Fruit fly (Drosophila melanogaster) whole organism, adult: Measurements from ENCODE around the gene CG43446.

Source experiments
- CG11617 ChIP-seq: fragments of 200-800 bp; sonication (Bioruptor generic); optimal IDR thresholded peaks from 2 replicates; lab custom pipeline; 2017; ENCODE audit warnings: mild to moderate bottlenecking, missing biosample characterization, missing genetic modification reagents, missing genetic modification characterization
- CG12768 ChIP-seq: fragments of 200-800 bp; sonication (Bioruptor generic); optimal IDR thresholded peaks from 2 replicates; lab custom pipeline; 2017; ENCODE audit warnings: missing biosample characterization, missing genetic modification characterization, mild to moderate bottlenecking, moderate library complexity, missing genetic modification reagents
- CG14711 ChIP-seq: fragments of 200-800 bp; sonication (Bioruptor generic); optimal IDR thresholded peaks from 2 replicates; lab custom pipeline; 2018; ENCODE audit warnings: missing biosample characterization, mild to moderate bottlenecking, missing genetic modification characterization, moderate library complexity
- CG1620 ChIP-seq: fragments of 200-800 bp; sonication (Bioruptor generic); optimal IDR thresholded peaks from 2 replicates; lab custom pipeline; 2016; ENCODE audit warnings: missing biosample characterization, missing genetic modification characterization
- CG33017 ChIP-seq: fragments of 200-800 bp; sonication (Bioruptor generic); optimal IDR thresholded peaks from 2 replicates; lab custom pipeline; 2018; ENCODE audit warnings: missing biosample characterization, mild to moderate bottlenecking, missing genetic modification characterization, moderate library complexity
- CG5204 ChIP-seq: fragments of 200-800 bp; sonication (Bioruptor generic); optimal IDR thresholded peaks from 2 replicates; lab custom pipeline; 2016; ENCODE audit warnings: missing biosample characterization, missing genetic modification characterization
- CG7045 ChIP-seq: fragments of 200-800 bp; sonication (Bioruptor generic); optimal IDR thresholded peaks from 2 replicates; lab custom pipeline; 2017; ENCODE audit warnings: missing biosample characterization, mild to moderate bottlenecking, missing genetic modification characterization
- CG7101 ChIP-seq: fragments of 200-800 bp; sonication (Bioruptor generic); optimal IDR thresholded peaks from 2 replicates; lab custom pipeline; 2018; ENCODE audit warnings: missing biosample characterization, mild to moderate bottlenecking, missing genetic modification characterization, moderate library complexity
- Clk ChIP-seq: fragments of 200-800 bp; sonication (Bioruptor generic); optimal IDR thresholded peaks from 2 replicates; lab custom pipeline; 2017; ENCODE audit warnings: missing biosample characterization, missing genetic modification characterization
- Crg-1 ChIP-seq: fragments of 200-800 bp; sonication (Bioruptor generic); optimal IDR thresholded peaks from 2 replicates; lab custom pipeline; 2016; ENCODE audit warnings: missing biosample characterization, missing genetic modification characterization
- Hr96 ChIP-seq: fragments of 200-800 bp; sonication (Bioruptor generic); optimal IDR thresholded peaks from 2 replicates; lab custom pipeline; 2016; ENCODE audit warnings: missing biosample characterization, missing genetic modification characterization
- Mnt ChIP-seq: fragments of 200-800 bp; sonication (Bioruptor generic); optimal IDR thresholded peaks from 2 replicates; lab custom pipeline; 2016; ENCODE audit warnings: missing biosample characterization, mild to moderate bottlenecking, missing genetic modification characterization
- bab1 ChIP-seq: fragments of 200-800 bp; sonication (Bioruptor generic); optimal IDR thresholded peaks from 3 replicates; lab custom pipeline; 2019; ENCODE audit warnings: missing biosample characterization, mild to moderate bottlenecking, missing genetic modification characterization, moderate library complexity
- cic ChIP-seq: fragments of 200-800 bp; sonication (Bioruptor generic); optimal IDR thresholded peaks from 2 replicates; lab custom pipeline; 2017; ENCODE audit warnings: missing biosample characterization, mild to moderate bottlenecking, missing genetic modification characterization, moderate library complexity
- cnc ChIP-seq, 2 experiments: fragments of >200 bp; optimal IDR thresholded peaks; 2 replicates each; lab custom pipeline; 2017
- kay ChIP-seq: fragments of 200-800 bp; sonication (Bioruptor generic); peaks from one replicate; lab custom pipeline; 2016; ENCODE audit warnings: missing biosample characterization, missing genetic modification characterization, borderline replicate concordance
- ovo ChIP-seq: fragments of 200-800 bp; sonication (Bioruptor generic); optimal IDR thresholded peaks from 2 replicates; lab custom pipeline; 2016; ENCODE audit warnings: missing biosample characterization, missing genetic modification characterization
- pad ChIP-seq: fragments of 200-800 bp; sonication (Bioruptor generic); optimal IDR thresholded peaks from 3 replicates; lab custom pipeline; 2017; ENCODE audit warnings: missing biosample characterization, missing genetic modification characterization, mild to moderate bottlenecking, moderate library complexity, missing genetic modification reagents
- tj ChIP-seq: fragments of 200-800 bp; sonication (Bioruptor generic); optimal IDR thresholded peaks from 3 replicates; lab custom pipeline; 2017; ENCODE audit warnings: missing biosample characterization, mild to moderate bottlenecking, missing genetic modification characterization, moderate library complexity
- toe ChIP-seq: fragments of 200-800 bp; sonication (Bioruptor generic); optimal IDR thresholded peaks from 2 replicates; lab custom pipeline; 2016; ENCODE audit warnings: missing biosample characterization, missing genetic modification characterization

CG43446 gene

DNA sequence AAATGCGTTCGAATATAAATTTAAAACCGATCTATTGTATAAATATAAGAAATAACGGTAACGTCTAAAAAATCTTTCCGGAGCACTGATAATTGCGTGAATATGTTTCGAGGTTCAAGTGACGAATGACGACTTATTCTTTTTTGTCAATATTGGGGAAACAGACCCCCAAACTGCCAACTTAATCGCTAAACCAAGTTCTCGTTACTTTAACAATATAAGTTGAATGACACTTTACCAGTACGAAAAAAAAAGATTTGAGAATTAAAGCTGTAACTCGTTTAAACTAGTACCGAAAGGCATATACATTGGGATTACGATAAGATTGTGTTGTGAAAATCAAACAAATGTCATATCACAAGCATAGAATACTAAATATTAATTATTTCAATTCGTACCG is at the start of gene CG43446:
CG43446 (minus strand) TSS at position 101 of the 400 bp plus-strand sequence.
- no peak for TF ChIP-seq cic (GFP tag; lab: Kevin White, UChicago)
- no peak for TF ChIP-seq cnc (optimal IDR thresholded peaks at IDR 0.05; lab: Kevin White, UChicago)
- no peak for TF ChIP-seq CG12768
- TF ChIP-seq CG33017 (tag; lab: Kevin White, UChicago): no peak
- no peak for TF ChIP-seq toe
- TF ChIP-seq Crg-1: no peak
- TF ChIP-seq Clk (GFP tag; lab: Kevin White, UChicago): no peak
- TF ChIP-seq Mnt: no peak
- no peak for TF ChIP-seq CG14711 (tag; lab: Kevin White, UChicago)
- TF ChIP-seq CG1620: no peak
- no peak for TF ChIP-seq ovo
- TF ChIP-seq CG5204 (GFP tag; lab: Kevin White, UChicago): no peak
- no peak for TF ChIP-seq CG7045 (GFP tag; lab: Kevin White, UChicago)
- TF ChIP-seq Hr96: no peak

DNA sequence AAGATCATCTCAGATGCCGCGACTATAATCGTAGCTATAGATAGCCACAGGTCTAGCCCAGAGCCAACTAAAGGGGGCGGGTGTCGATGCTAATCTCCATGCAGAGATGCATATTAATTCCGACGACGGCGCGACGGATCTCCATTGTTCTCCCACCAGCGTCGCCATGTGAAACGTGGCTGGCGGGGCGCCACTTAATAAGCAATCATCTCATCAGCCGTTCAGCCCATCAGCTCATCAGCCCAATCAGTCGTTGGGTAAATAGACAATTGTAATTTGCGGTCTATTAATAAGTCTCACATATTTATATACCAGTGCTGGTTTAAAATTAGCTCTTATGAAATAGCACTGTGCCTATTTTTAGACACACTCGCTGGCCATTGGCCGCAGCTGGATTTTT is 37.8 kb upstream of the CG43446 start:
- TF ChIP-seq CG14711 (tag; lab: Kevin White, UChicago) (no peak), CG33017 (tag; lab: Kevin White, UChicago) (no peak), Mnt (no peak), ovo (no peak), bab1 (GFP tag; lab: Kevin White, UChicago) (no peak), Crg-1 (no peak), CG7101 (tag; lab: Kevin White, UChicago) (no peak)

DNA sequence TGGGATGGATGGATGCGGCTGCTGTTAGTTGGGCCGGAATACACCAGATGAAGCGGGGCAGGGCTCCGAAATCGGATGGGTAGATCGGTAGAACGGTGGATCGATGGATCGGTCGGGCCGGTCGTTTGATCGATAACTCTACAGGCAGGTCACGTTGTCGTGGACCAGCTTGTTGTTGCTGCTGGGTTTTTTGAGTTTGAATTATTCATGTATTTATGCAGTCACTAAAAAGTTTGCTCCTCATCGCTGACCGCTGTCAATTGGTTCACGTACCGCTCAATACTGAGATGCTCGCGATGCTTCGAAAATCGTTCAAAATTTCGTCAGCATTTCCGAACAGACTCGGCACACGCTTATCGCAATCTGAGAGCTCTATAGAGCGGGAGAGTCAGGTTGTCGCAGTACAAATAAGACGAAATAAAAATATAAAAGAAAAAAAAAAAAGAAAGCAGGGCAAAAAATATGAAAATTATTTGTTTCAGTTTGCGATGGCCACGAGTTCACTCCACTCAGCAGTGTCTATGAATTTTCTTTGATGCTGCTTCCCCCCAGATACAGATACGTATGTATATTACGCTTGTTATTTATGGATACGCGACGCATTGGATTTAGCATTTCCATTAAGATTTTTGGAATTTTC is 36.3 kb upstream of the CG43446 start, which contains the start of gene peg:
peg (minus strand) TSS at position 262 of the 640 bp plus-strand sequence.
- peak; percentile 24 for TF ChIP-seq CG33017 (tag; lab: Kevin White, UChicago)
- peak; percentile 39 for TF ChIP-seq CG12768
- TF ChIP-seq pad: no peak
- TF ChIP-seq kay (GFP tag; lab: Kevin White, UChicago): no peak
- peak; percentile 0 for TF ChIP-seq Hr96
- peak; percentile 16 for TF ChIP-seq cic (GFP tag; lab: Kevin White, UChicago)
- no peak for TF ChIP-seq CG5204 (GFP tag; lab: Kevin White, UChicago)
- no peak for TF ChIP-seq Mnt
- no peak for TF ChIP-seq CG11617
- no peak for TF ChIP-seq Crg-1
- peak; percentile 6 for TF ChIP-seq tj (GFP tag; lab: Kevin White, UChicago)
- TF ChIP-seq CG7101 (tag; lab: Kevin White, UChicago): no peak

DNA sequence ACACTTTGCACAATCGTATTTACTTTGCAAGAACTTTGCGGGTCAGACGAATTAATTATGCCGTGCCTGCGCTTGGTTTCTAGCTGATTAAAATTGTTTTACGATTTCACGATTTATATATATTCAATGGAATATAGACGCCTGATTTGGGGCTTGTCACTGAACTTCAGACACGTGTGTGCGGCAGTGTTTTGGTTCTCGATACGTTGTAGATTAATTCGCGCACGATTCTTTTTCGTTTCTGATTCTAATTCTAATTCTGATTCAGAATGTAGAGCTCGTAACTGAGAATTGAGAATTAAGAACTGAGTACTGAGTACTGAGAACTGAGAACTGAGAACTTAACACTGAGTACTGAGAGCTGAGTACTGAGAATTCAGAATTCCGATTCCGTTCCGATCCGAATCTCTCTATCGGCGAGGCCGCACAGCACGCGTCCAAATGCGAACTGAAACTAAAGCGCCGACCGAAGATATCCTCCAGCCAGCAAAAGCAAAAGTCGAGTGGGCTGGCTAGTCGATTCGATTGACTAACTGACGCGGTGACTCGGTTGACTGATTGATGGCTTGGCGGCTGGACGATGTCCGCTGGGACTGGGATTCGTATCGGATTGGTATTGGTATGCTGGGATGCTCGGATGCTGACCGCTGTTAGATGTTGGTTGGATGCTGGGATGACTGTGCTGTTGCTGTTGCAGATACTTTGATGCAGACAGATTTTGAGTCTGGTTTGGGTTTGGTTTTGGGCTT is 35.2 kb upstream of the CG43446 start:
- no peak for TF ChIP-seq Mnt
- TF ChIP-seq ovo: no peak
- TF ChIP-seq CG5204 (GFP tag; lab: Kevin White, UChicago): no peak
- no peak for TF ChIP-seq toe
- peak; percentile 29 for TF ChIP-seq cic (GFP tag; lab: Kevin White, UChicago)
- no peak for TF ChIP-seq Crg-1

DNA sequence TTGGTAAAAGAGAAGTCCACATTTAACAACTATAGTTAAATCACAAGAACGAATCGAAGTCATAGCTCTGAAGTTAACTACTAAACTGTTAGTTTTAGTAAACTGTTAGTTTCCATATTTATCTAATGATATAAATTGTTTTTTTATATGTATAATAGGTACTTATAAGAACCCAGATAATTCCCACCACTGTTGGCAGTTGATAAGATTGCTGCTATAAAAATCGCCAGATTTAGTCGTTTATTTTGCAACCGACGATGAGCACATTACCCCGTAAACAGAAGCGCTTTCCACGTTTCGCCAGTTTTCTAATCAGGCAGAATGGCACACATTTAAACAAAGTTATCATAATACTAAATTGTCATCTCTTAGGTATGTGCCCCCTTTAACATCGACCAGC is 31.3 kb upstream of the CG43446 start:
- no peak for TF ChIP-seq bab1 (GFP tag; lab: Kevin White, UChicago)
- TF ChIP-seq Clk (GFP tag; lab: Kevin White, UChicago): no peak
- TF ChIP-seq CG11617: peak; percentile 28
- TF ChIP-seq CG33017 (tag; lab: Kevin White, UChicago): peak; percentile 38
- no peak for TF ChIP-seq ovo
- no peak for TF ChIP-seq Mnt
- no peak for TF ChIP-seq cnc (optimal IDR thresholded peaks at IDR 0.05; lab: Kevin White, UChicago)
- TF ChIP-seq tj (GFP tag; lab: Kevin White, UChicago): no peak
- TF ChIP-seq kay (GFP tag; lab: Kevin White, UChicago): peak; percentile 82
- no peak for TF ChIP-seq Hr96
- TF ChIP-seq CG7101 (tag; lab: Kevin White, UChicago): peak; percentile 19
- TF ChIP-seq cic (GFP tag; lab: Kevin White, UChicago): peak; percentile 41
- no peak for TF ChIP-seq pad

DNA sequence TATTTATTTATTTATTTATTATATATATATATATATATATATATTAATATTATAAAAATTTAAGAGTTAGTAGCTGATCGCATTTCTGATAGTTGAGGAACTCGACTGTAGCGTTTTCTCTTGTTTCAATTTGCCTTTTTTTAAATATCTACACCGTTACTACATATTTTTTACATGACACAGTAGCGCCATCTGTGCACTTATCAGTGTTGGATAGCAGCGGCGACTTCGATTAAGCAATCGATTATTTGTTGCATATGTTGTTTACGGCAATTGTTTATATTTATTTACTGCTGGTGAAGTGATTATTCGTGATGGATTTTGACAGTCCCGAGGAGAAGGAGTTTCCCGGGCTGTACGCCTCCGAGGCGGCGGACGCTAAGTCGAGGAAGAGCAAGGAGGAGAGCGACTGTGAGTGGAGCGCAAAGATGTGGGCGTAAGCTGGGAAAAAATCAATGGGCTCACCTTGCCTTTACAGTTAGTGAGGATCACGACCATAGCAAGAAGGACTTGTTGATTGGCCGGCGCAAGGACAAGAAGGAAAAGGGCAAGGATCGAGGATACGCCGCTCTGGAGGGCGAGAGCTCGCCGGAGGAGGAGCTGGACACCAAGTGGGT is 29.8 kb upstream of the CG43446 start, which contains the start of gene Rlip:
Rlip (plus strand) TSS at position 221 of the 617 bp plus-strand sequence.
- TF ChIP-seq cnc (optimal IDR thresholded peaks at IDR 0.05; lab: Kevin White, UChicago): no peak
- peak; percentile 10 for TF ChIP-seq CG5204 (GFP tag; lab: Kevin White, UChicago)
- no peak for TF ChIP-seq cic (GFP tag; lab: Kevin White, UChicago)
- TF ChIP-seq CG7101 (tag; lab: Kevin White, UChicago): peak; percentile 36
- TF ChIP-seq bab1 (GFP tag; lab: Kevin White, UChicago): peak; percentile 48
- TF ChIP-seq CG11617: no peak
- TF ChIP-seq tj (GFP tag; lab: Kevin White, UChicago): no peak
- TF ChIP-seq toe: peak; percentile 57
- peak; percentile 43 for TF ChIP-seq CG14711 (tag; lab: Kevin White, UChicago)
- TF ChIP-seq Mnt: no peak
- TF ChIP-seq CG1620: peak; percentile 2
- TF ChIP-seq CG33017 (tag; lab: Kevin White, UChicago): no peak
- TF ChIP-seq Hr96: peak; percentile 46
- peak; percentile 57 for TF ChIP-seq pad
- TF ChIP-seq Crg-1: peak; percentile 26
- peak; percentile 77 for TF ChIP-seq kay (GFP tag; lab: Kevin White, UChicago)
- no peak for TF ChIP-seq ovo
- peak; percentile 32 for TF ChIP-seq CG12768
- no peak for TF ChIP-seq Clk (GFP tag; lab: Kevin White, UChicago)
- peak; percentile 37 for TF ChIP-seq CG7045 (GFP tag; lab: Kevin White, UChicago)
